Fruit fly (Drosophila melanogaster) whole organism, prepupa: ENCODE data around the gene bgm.

Source experiments
- Blimp-1 ChIP-seq: fragments of 200-800 bp; sonication (Bioruptor generic); optimal IDR thresholded peaks from 3 replicates; lab custom pipeline; 2017; ENCODE audit warnings: missing biosample characterization, missing genetic modification characterization, mild to moderate bottlenecking, moderate library complexity, missing genetic modification reagents
- CG1621 ChIP-seq: fragments of 200-800 bp; sonication (Bioruptor generic); optimal IDR thresholded peaks from 3 replicates; lab custom pipeline; 2018; ENCODE audit warnings: missing biosample characterization, mild to moderate bottlenecking, missing genetic modification characterization
- CG4318 ChIP-seq: fragments of 200-800 bp; sonication (Bioruptor generic); optimal IDR thresholded peaks from 3 replicates; lab custom pipeline; 2017; ENCODE audit warnings: missing biosample characterization, mild to moderate bottlenecking, missing genetic modification characterization
- CG6792 ChIP-seq: fragments of 200-800 bp; sonication (Bioruptor generic); optimal IDR thresholded peaks from 3 replicates; lab custom pipeline; 2016; ENCODE audit warnings: missing biosample characterization, missing genetic modification characterization
- CG6854 ChIP-seq: fragments of 200-800 bp; sonication (Bioruptor generic); optimal IDR thresholded peaks from 2 replicates; lab custom pipeline; 2017; ENCODE audit warnings: missing biosample characterization, mild to moderate bottlenecking, missing genetic modification characterization
- CG8319 ChIP-seq: fragments of 200-800 bp; sonication (Bioruptor generic); optimal IDR thresholded peaks from 3 replicates; lab custom pipeline; 2016; ENCODE audit warnings: missing biosample characterization, missing genetic modification characterization
- Gug ChIP-seq: fragments of 200-800 bp; sonication (Bioruptor generic); IDR thresholded peaks from 2 replicates; pipeline ENCODE4 v1.3.6; 2022; ENCODE audit warnings: missing biosample characterization, missing genetic modification characterization
- Hr4 ChIP-seq: fragments of 200-800 bp; sonication (Bioruptor generic); optimal IDR thresholded peaks from 3 replicates; lab custom pipeline; 2016; ENCODE audit warnings: missing biosample characterization, missing genetic modification characterization
- esn ChIP-seq: fragments of 200-800 bp; sonication (Bioruptor generic); optimal IDR thresholded peaks from 2 replicates; lab custom pipeline; 2016; ENCODE audit warnings: missing biosample characterization, mild to moderate bottlenecking, missing genetic modification characterization, moderate library complexity
- fd59A ChIP-seq: fragments of 200-800 bp; sonication (Bioruptor generic); optimal IDR thresholded peaks from 2 replicates; lab custom pipeline; 2017; ENCODE audit warnings: missing biosample characterization, mild to moderate bottlenecking, missing genetic modification characterization, missing genetic modification reagents
- lz ChIP-seq: fragments of 200-800 bp; sonication (Bioruptor generic); optimal IDR thresholded peaks from 3 replicates; lab custom pipeline; 2016; ENCODE audit warnings: missing biosample characterization, missing genetic modification characterization
- spab ChIP-seq: fragments of 200-800 bp; sonication (Bioruptor generic); optimal IDR thresholded peaks from 2 replicates; lab custom pipeline; 2017; ENCODE audit warnings: missing biosample characterization, mild to moderate bottlenecking, missing genetic modification characterization, missing genetic modification reagents
- ss ChIP-seq, 2 experiments: fragments of 200-800 bp; sonication (Bioruptor generic); optimal IDR thresholded peaks; 2 replicates in 1 of 2; 3 replicates in 1 of 2; lab custom pipeline; 2017 to 2018; ENCODE audit warnings: mild to moderate bottlenecking in 2 of 2, missing biosample characterization in 2 of 2, missing genetic modification characterization in 2 of 2, moderate library complexity in 1 of 2

- TF ChIP-seq lz (GFP tag; lab: Kevin White, UChicago) (no peak), CG4318 (no peak), Gug (GFP tag; lab: Robert Waterston, UW) (no peak), ss (GFP tag; optimal IDR thresholded peaks at IDR 0.05; lab: Kevin White, UChicago) (no peak), CG6854 (no peak), Blimp-1 (GFP tag; lab: Kevin White, UChicago) (no peak), spab (GFP tag; lab: Kevin White, UChicago) (no peak), CG8319 (GFP tag; lab: Kevin White, UChicago) (no peak), fd59A (GFP tag; lab: Kevin White, UChicago) (no peak), CG1621 (tag; lab: Kevin White, UChicago) (no peak), Hr4 (GFP tag; lab: Kevin White, UChicago) (no peak), esn (no peak), CG6792 (no peak)
Observed at dm6 chr2L:13967846-13968350, 44.9 kb upstream of the bgm start, which contains the start of gene NimB3.
